Fruit fly (Drosophila melanogaster) whole organism, wandering third instar larva: ENCODE data around the gene CG31693.

Experiments used
- Abd-B ChIP-seq: fragments of >200 bp; optimal IDR thresholded peaks from 2 replicates; lab custom pipeline; 2017; ENCODE audit warnings: missing biosample characterization, missing genetic modification characterization
- CG9705 ChIP-seq: fragments of 200-800 bp; sonication (Bioruptor generic); optimal IDR thresholded peaks from 2 replicates; lab custom pipeline; 2018; ENCODE audit warnings: missing biosample characterization, mild to moderate bottlenecking, missing genetic modification characterization
- Dfd ChIP-seq: fragments of >200 bp; optimal IDR thresholded peaks from 2 replicates; lab custom pipeline; 2017; ENCODE audit warnings: missing biosample characterization, missing genetic modification characterization
- Dif ChIP-seq: fragments of 200-275, 200-300 bp; sonication (Bioruptor generic); optimal IDR thresholded peaks from 2 replicates; lab custom pipeline; 2018; ENCODE audit warnings: missing biosample characterization, missing genetic modification characterization; ENCODE audit not compliant: partially characterized antibody
- GATAd ChIP-seq: sonication (Bioruptor generic); optimal IDR thresholded peaks from 2 replicates; lab custom pipeline; 2016; ENCODE audit warnings: missing biosample characterization, missing genetic modification characterization
- Hnf4 ChIP-seq: fragments of 200-800 bp; sonication (Bioruptor generic); optimal IDR thresholded peaks from 2 replicates; lab custom pipeline; 2016; ENCODE audit warnings: missing biosample characterization, mild to moderate bottlenecking, missing genetic modification characterization
- Hr78 ChIP-seq: fragments of >200 bp; optimal IDR thresholded peaks from 2 replicates; lab custom pipeline; 2017; ENCODE audit warnings: missing biosample characterization, missing genetic modification characterization
- Hr83 ChIP-seq: fragments of 200-300 bp; sonication (Bioruptor generic); optimal IDR thresholded peaks from 2 replicates; lab custom pipeline; 2016; ENCODE audit warnings: missing biosample characterization, mild to moderate bottlenecking, missing genetic modification characterization, moderate library complexity; ENCODE audit not compliant: poor library complexity, severe bottlenecking
- Mio ChIP-seq: sonication (Bioruptor generic); optimal IDR thresholded peaks from 2 replicates; lab custom pipeline; 2016; ENCODE audit warnings: missing biosample characterization, missing genetic modification characterization
- Myc ChIP-seq: fragments of >200 bp; optimal IDR thresholded peaks from 2 replicates; lab custom pipeline; 2017
- N ChIP-seq: fragments of >200 bp; optimal IDR thresholded peaks from 2 replicates; lab custom pipeline; 2018; ENCODE audit warnings: missing biosample characterization, missing external identifiers, missing genetic modification characterization
- OdsH ChIP-seq: fragments of 200-800 bp; sonication (Bioruptor generic); optimal IDR thresholded peaks from 2 replicates; lab custom pipeline; 2016; ENCODE audit warnings: missing biosample characterization, mild to moderate bottlenecking, missing genetic modification characterization
- Rel ChIP-seq, 2 experiments: fragments of 200-800 bp; sonication (Bioruptor generic) in 1 of 2; optimal IDR thresholded peaks; 2 replicates in 1 of 2; 3 replicates in 1 of 2; lab custom pipeline; 2016 to 2019; ENCODE audit warnings: mild to moderate bottlenecking in 2 of 2, missing biosample characterization in 2 of 2, missing genetic modification characterization in 2 of 2, moderate library complexity in 1 of 2
- Vsx2 ChIP-seq: fragments of 200-300, 225-300 bp; sonication (Bioruptor generic); optimal IDR thresholded peaks from 2 replicates; lab custom pipeline; 2018; ENCODE audit warnings: missing biosample characterization, missing genetic modification characterization; ENCODE audit not compliant: partially characterized antibody
- br ChIP-seq: fragments of 200-800 bp; sonication (Bioruptor generic); optimal IDR thresholded peaks from 2 replicates; lab custom pipeline; 2016; ENCODE audit warnings: missing biosample characterization, missing genetic modification characterization
- brk ChIP-seq: fragments of 200-800 bp; sonication (Bioruptor generic); optimal IDR thresholded peaks from 2 replicates; lab custom pipeline; 2016; ENCODE audit warnings: missing biosample characterization, mild to moderate bottlenecking, missing genetic modification characterization
- dl ChIP-seq, 2 experiments: fragments of 175-275, 200-275 bp in 1 of 2; fragments of 200-275 bp in 1 of 2; sonication (Bioruptor generic); optimal IDR thresholded peaks; lab custom pipeline; 2018; ENCODE audit warnings: mild to moderate bottlenecking in 2 of 2, missing biosample characterization in 2 of 2, missing genetic modification characterization in 2 of 2, moderate library complexity in 2 of 2; ENCODE audit not compliant: partially characterized antibody in 2 of 2, insufficient read depth in 1 of 2
- dmrt93B ChIP-seq: fragments of 200-800 bp; sonication (Bioruptor generic); optimal IDR thresholded peaks from 2 replicates; lab custom pipeline; 2018; ENCODE audit warnings: missing biosample characterization, mild to moderate bottlenecking, missing genetic modification characterization
- dsf ChIP-seq: sonication (Bioruptor generic); optimal IDR thresholded peaks from 2 replicates; lab custom pipeline; 2016; ENCODE audit warnings: missing biosample characterization, missing genetic modification characterization, borderline replicate concordance
- ey ChIP-seq: fragments of 200-800 bp; sonication (Bioruptor generic); optimal IDR thresholded peaks from 2 replicates; lab custom pipeline; 2016; ENCODE audit warnings: missing biosample characterization, missing genetic modification characterization
- foxo ChIP-seq, 2 experiments: fragments of 200-800 bp; sonication (Bioruptor generic); optimal IDR thresholded peaks; 2 replicates in 1 of 2; 3 replicates in 1 of 2; lab custom pipeline; 2016 to 2017; ENCODE audit warnings: missing biosample characterization in 2 of 2, missing genetic modification characterization in 2 of 2
- fru ChIP-seq: fragments of 200-800 bp; sonication (Bioruptor generic); optimal IDR thresholded peaks from 3 replicates; lab custom pipeline; 2016; ENCODE audit warnings: missing biosample characterization, mild to moderate bottlenecking, missing genetic modification characterization
- h ChIP-seq: fragments of 200-800 bp; sonication (Bioruptor generic); optimal IDR thresholded peaks from 3 replicates; lab custom pipeline; 2016; ENCODE audit warnings: missing biosample characterization, mild to moderate bottlenecking, missing genetic modification characterization
- jim ChIP-seq: fragments of 175-275, 200-325 bp; sonication (Bioruptor generic); optimal IDR thresholded peaks from 2 replicates; lab custom pipeline; 2016; ENCODE audit warnings: missing biosample characterization, mild to moderate bottlenecking, missing genetic modification characterization
- lola ChIP-seq: fragments of >200 bp; optimal IDR thresholded peaks from 2 replicates; lab custom pipeline; 2017; ENCODE audit warnings: missing biosample characterization, missing genetic modification characterization
- pan ChIP-seq: fragments of >200 bp; optimal IDR thresholded peaks from 2 replicates; lab custom pipeline; 2017
- psq ChIP-seq: fragments of 200-800 bp; sonication (Bioruptor generic); optimal IDR thresholded peaks from 3 replicates; lab custom pipeline; 2017; ENCODE audit warnings: missing biosample characterization, mild to moderate bottlenecking, missing genetic modification characterization, moderate library complexity
- rgr ChIP-seq: fragments of 200-800 bp; sonication (Bioruptor generic); optimal IDR thresholded peaks from 3 replicates; lab custom pipeline; 2016; ENCODE audit warnings: missing biosample characterization, mild to moderate bottlenecking, missing genetic modification characterization
- sage ChIP-seq: fragments of 200-800 bp; sonication (Bioruptor generic); optimal IDR thresholded peaks from 2 replicates; lab custom pipeline; 2016; ENCODE audit warnings: missing biosample characterization, mild to moderate bottlenecking, missing genetic modification characterization
- sv ChIP-seq: fragments of 200-800 bp; sonication (Bioruptor generic); optimal IDR thresholded peaks from 3 replicates; lab custom pipeline; 2016; ENCODE audit warnings: missing biosample characterization, missing genetic modification characterization
- tai ChIP-seq: sonication (Bioruptor generic); optimal IDR thresholded peaks from 2 replicates; lab custom pipeline; 2016; ENCODE audit warnings: missing biosample characterization, missing genetic modification characterization
- woc ChIP-seq: sonication (Bioruptor generic); optimal IDR thresholded peaks from 2 replicates; lab custom pipeline; 2016; ENCODE audit warnings: missing biosample characterization, mild to moderate bottlenecking, missing genetic modification characterization

Gene CG31693

dm6 chr2L:22037560-22037959 is 22.6 kb downstream of the CG31693 start, which contains the start of gene Grl40a:
Gene Grl40a, plus strand, starts transcription at chr2L:22037860.
- TF ChIP-seq lola, result no peak
- no peak for TF ChIP-seq h (GFP tag; lab: Kevin White, UChicago)
- TF ChIP-seq Hnf4 (GFP tag; lab: Kevin White, UChicago), result no peak
- no peak for TF ChIP-seq GATAd (GFP tag; lab: Kevin White, UChicago)
- TF ChIP-seq Dif (GFP tag; lab: Kevin White, UChicago), result no peak
- no peak for TF ChIP-seq jim (GFP tag; lab: Kevin White, UChicago)
- no peak for TF ChIP-seq ey (GFP tag; lab: Kevin White, UChicago)
- no peak for TF ChIP-seq rgr (GFP tag; lab: Kevin White, UChicago)
- TF ChIP-seq sage, result no peak
- TF ChIP-seq dsf, result no peak
- no peak for TF ChIP-seq Rel (GFP tag; optimal IDR thresholded peaks at IDR 0.05; lab: Kevin White, UChicago)
- TF ChIP-seq Rel (tag; optimal IDR thresholded peaks at IDR 0.05; lab: Kevin White, UChicago), result no peak
- no peak for TF ChIP-seq Myc (lab: Kevin White, UChicago)
- TF ChIP-seq Vsx2 (GFP tag; lab: Kevin White, UChicago), result no peak
- TF ChIP-seq brk (GFP tag; lab: Kevin White, UChicago), result no peak
- no peak for TF ChIP-seq foxo (GFP tag; optimal IDR thresholded peaks at IDR 0.05; lab: Kevin White, UChicago)
- no peak for TF ChIP-seq dmrt93B (GFP tag; lab: Kevin White, UChicago)

DNA sequence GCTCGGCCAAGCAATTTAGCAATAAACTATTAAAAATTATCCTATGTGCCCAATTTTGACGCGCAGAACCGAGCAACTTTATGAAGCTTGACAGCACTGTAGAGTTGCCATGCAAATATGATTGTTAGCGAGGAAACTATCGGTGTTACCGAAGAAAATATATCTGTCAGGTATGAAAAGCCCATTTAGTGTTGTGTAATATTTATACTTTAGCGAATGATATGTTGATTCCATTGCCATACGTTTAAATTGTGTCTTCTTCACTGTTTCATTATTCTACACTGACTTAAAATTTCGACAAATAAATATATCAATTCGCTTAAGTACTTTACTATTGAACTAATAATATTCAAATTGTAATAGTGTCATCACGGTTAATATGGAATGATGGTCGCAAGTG is 28.8 kb downstream of the CG31693 start, which contains the start of gene CG31601:
Gene CG31601 (minus strand): TSS at position 101 of the 400 bp plus-strand sequence.
- TF ChIP-seq Dif (GFP tag; lab: Kevin White, UChicago) (no peak), jim (GFP tag; lab: Kevin White, UChicago) (no peak), br (GFP tag; lab: Kevin White, UChicago) (no peak)
- TF ChIP-seq, all 38 proteins: peak for 0

- TF ChIP-seq brk (GFP tag; lab: Kevin White, UChicago) (no peak), br (GFP tag; lab: Kevin White, UChicago) (no peak), sage (no peak), OdsH (no peak), Abd-B (GFP tag; lab: Kevin White, UChicago) (no peak), pan (lab: Kevin White, UChicago) (no peak), Dfd (GFP tag; lab: Kevin White, UChicago) (no peak), N (GFP tag; lab: Kevin White, UChicago) (no peak), Mio (GFP tag; lab: Kevin White, UChicago) (no peak), h (GFP tag; lab: Kevin White, UChicago) (no peak), foxo (GFP tag; optimal IDR thresholded peaks at IDR 0.05; lab: Kevin White, UChicago) (no peak), Myc (lab: Kevin White, UChicago) (no peak), rgr (GFP tag; lab: Kevin White, UChicago) (no peak), tai (GFP tag; lab: Kevin White, UChicago) (no peak), jim (GFP tag; lab: Kevin White, UChicago) (no peak), woc (GFP tag; lab: Kevin White, UChicago) (no peak)
Measured at dm6 chr2L:22054202-22054601, 39.2 kb downstream of the CG31693 start, which contains the start of gene CG34173. Gene CG34173, minus strand, starts transcription at chr2L:22054302.

- no peak for TF ChIP-seq Dif (GFP tag; lab: Kevin White, UChicago)
- TF ChIP-seq Dfd (GFP tag; lab: Kevin White, UChicago), result peak; percentile 45
- TF ChIP-seq, all 38 proteins: peak for 1
Measured at dm6 chr2L:22059852-22060251, 44.9 kb downstream of the CG31693 start.

- TF ChIP-seq Hr83 (GFP tag; lab: Kevin White, UChicago) (no peak), dmrt93B (GFP tag; lab: Kevin White, UChicago) (no peak), ey (GFP tag; lab: Kevin White, UChicago) (no peak), Hnf4 (GFP tag; lab: Kevin White, UChicago) (no peak), sv (GFP tag; lab: Kevin White, UChicago) (no peak), tai (GFP tag; lab: Kevin White, UChicago) (no peak), dl (GFP tag; optimal IDR thresholded peaks at IDR 0.05; lab: Kevin White, UChicago; ENCODE audit: insufficient read depth in 1 of 2, partially characterized antibody in 2 of 2) (no peak), GATAd (GFP tag; lab: Kevin White, UChicago) (no peak), Hr78 (no peak), rgr (GFP tag; lab: Kevin White, UChicago) (no peak), Vsx2 (GFP tag; lab: Kevin White, UChicago) (no peak), Rel (GFP tag; optimal IDR thresholded peaks at IDR 0.05; lab: Kevin White, UChicago) (no peak), Rel (tag; optimal IDR thresholded peaks at IDR 0.05; lab: Kevin White, UChicago) (no peak), woc (GFP tag; lab: Kevin White, UChicago) (no peak), psq (GFP tag; lab: Kevin White, UChicago) (no peak), CG9705 (no peak), lola (no peak), fru (no peak), Myc (lab: Kevin White, UChicago) (no peak)
Measured at dm6 chr2L:22065243-22065642, 50.3 kb downstream of the CG31693 start, which contains the start of gene CG42597. Gene CG42597, minus strand, starts transcription at chr2L:22065343.
